Worm (Caenorhabditis elegans) whole organism, L2 larva: Measurements from ENCODE around the gene ptc-1.
A peak's percentile ranks its signal among the peaks of the same experiment; 100 is the strongest.

Source experiments
- C34F6.9 ChIP-seq: fragments of 150-350 bp; optimal IDR thresholded peaks from 2 replicates; lab custom pipeline; 2014; ENCODE audit warnings: missing biosample characterization, missing genetic modification characterization
- F13H6.1 ChIP-seq: sonication (generic microtip); optimal IDR thresholded peaks from 2 replicates; lab custom pipeline; 2016; ENCODE audit warnings: missing genetic modification characterization, missing compliant biosample characterization
- R02D3.7 ChIP-seq: fragments of 150-350 bp; optimal IDR thresholded peaks from 2 replicates; lab custom pipeline; 2014; ENCODE audit warnings: missing biosample characterization, missing genetic modification characterization
- Y55F3AM.14 ChIP-seq: fragments of 200-800 bp; sonication (Bioruptor generic); optimal IDR thresholded peaks from 2 replicates; lab custom pipeline; 2018; ENCODE audit warnings: mild to moderate bottlenecking, missing genetic modification characterization, missing compliant biosample characterization
- ZK546.5 ChIP-seq: sonication (generic microtip); optimal IDR thresholded peaks from 2 replicates; lab custom pipeline; 2017; ENCODE audit warnings: missing biosample characterization, missing genetic modification characterization
- alr-1 ChIP-seq: fragments of 150-350 bp; optimal IDR thresholded peaks from 2 replicates; lab custom pipeline; 2014; ENCODE audit warnings: missing biosample characterization, missing genetic modification characterization
- aly-2 ChIP-seq: fragments of 150-350 bp; optimal IDR thresholded peaks from 2 replicates; lab custom pipeline; 2014; ENCODE audit warnings: missing biosample characterization, missing genetic modification characterization
- ama-1 ChIP-seq: fragments of 150-350 bp; optimal IDR thresholded peaks from 2 replicates; lab custom pipeline; 2018; ENCODE audit warnings: inconsistent platforms
- ceh-16 ChIP-seq: fragments of 150-350 bp; optimal IDR thresholded peaks from 2 replicates; lab custom pipeline; 2014; ENCODE audit warnings: missing biosample characterization, missing genetic modification characterization
- ceh-82 ChIP-seq: fragments of 150-350 bp; optimal IDR thresholded peaks from 2 replicates; lab custom pipeline; 2014; ENCODE audit warnings: missing biosample characterization, missing genetic modification characterization
- crh-2 ChIP-seq: sonication (generic microtip); optimal IDR thresholded peaks from 2 replicates; lab custom pipeline; 2017; ENCODE audit warnings: missing biosample characterization, missing genetic modification characterization
- egl-27 ChIP-seq: sonication (generic microtip); optimal IDR thresholded peaks from 3 replicates; lab custom pipeline; 2017; ENCODE audit warnings: missing biosample characterization, missing genetic modification reagents, missing genetic modification characterization
- elt-1 ChIP-seq: fragments of 150-350 bp; optimal IDR thresholded peaks from 2 replicates; lab custom pipeline; 2014; ENCODE audit warnings: missing biosample characterization, missing genetic modification characterization
- gmeb-1 ChIP-seq: fragments of 150-350 bp; optimal IDR thresholded peaks from 2 replicates; lab custom pipeline; 2014; ENCODE audit warnings: missing biosample characterization, missing genetic modification characterization
- lin-13 ChIP-seq: fragments of 150-350 bp; optimal IDR thresholded peaks from 2 replicates; lab custom pipeline; 2014; ENCODE audit warnings: missing biosample characterization, missing genetic modification reagents, missing genetic modification characterization
- lin-39 ChIP-seq: fragments of 150-350 bp; optimal IDR thresholded peaks from 2 replicates; lab custom pipeline; 2014; ENCODE audit warnings: missing biosample characterization, missing genetic modification reagents, missing genetic modification characterization
- lsy-2 ChIP-seq, 2 experiments: fragments of 150-350 bp in 1 of 2; sonication (generic microtip) in 1 of 2; optimal IDR thresholded peaks; 2 replicates each; lab custom pipeline; 2014 to 2017; ENCODE audit warnings: missing biosample characterization in 2 of 2, missing genetic modification characterization in 2 of 2
- mab-5 ChIP-seq: fragments of 150-350 bp; optimal IDR thresholded peaks from 2 replicates; lab custom pipeline; 2014; ENCODE audit warnings: missing biosample characterization, missing genetic modification characterization
- mbf-1 ChIP-seq: sonication (generic microtip); optimal IDR thresholded peaks from 2 replicates; lab custom pipeline; 2017; ENCODE audit warnings: missing biosample characterization, missing genetic modification characterization
- mdl-1 ChIP-seq, 2 experiments: fragments of 150-350 bp in 1 of 2; sonication (generic microtip) in 1 of 2; optimal IDR thresholded peaks; 2 replicates each; lab custom pipeline; 2017; ENCODE audit warnings: missing biosample characterization in 2 of 2, missing genetic modification characterization in 2 of 2
- nhr-11 ChIP-seq: fragments of 150-350 bp; optimal IDR thresholded peaks from 2 replicates; lab custom pipeline; 2014; ENCODE audit warnings: missing biosample characterization, missing genetic modification characterization
- nhr-12 ChIP-seq: fragments of 150-350 bp; optimal IDR thresholded peaks from 2 replicates; lab custom pipeline; 2014; ENCODE audit warnings: missing biosample characterization, missing genetic modification characterization
- nhr-129 ChIP-seq: fragments of 150-350 bp; optimal IDR thresholded peaks from 2 replicates; lab custom pipeline; 2014; ENCODE audit warnings: missing biosample characterization, missing genetic modification characterization
- nhr-21 ChIP-seq: fragments of 150-350 bp; optimal IDR thresholded peaks from 2 replicates; lab custom pipeline; 2014; ENCODE audit warnings: missing biosample characterization, missing genetic modification characterization
- nhr-237 ChIP-seq: fragments of 150-350 bp; optimal IDR thresholded peaks from 2 replicates; lab custom pipeline; 2014; ENCODE audit warnings: missing biosample characterization, missing genetic modification characterization
- nhr-25 ChIP-seq: fragments of 150-350 bp; sonication (generic microtip); optimal IDR thresholded peaks from 3 replicates; lab custom pipeline; 2014; ENCODE audit warnings: missing biosample characterization, missing genetic modification characterization
- nhr-6 ChIP-seq: fragments of 150-350 bp; optimal IDR thresholded peaks from 2 replicates; lab custom pipeline; 2014; ENCODE audit warnings: missing biosample characterization, missing genetic modification characterization
- nhr-77 ChIP-seq: fragments of 150-350 bp; optimal IDR thresholded peaks from 2 replicates; lab custom pipeline; 2014; ENCODE audit warnings: missing biosample characterization, missing genetic modification characterization
- peb-1 ChIP-seq: fragments of 150-350 bp; optimal IDR thresholded peaks from 2 replicates; lab custom pipeline; 2014; ENCODE audit warnings: missing biosample characterization, missing genetic modification characterization
- sem-4 ChIP-seq: fragments of 150-350 bp; optimal IDR thresholded peaks from 2 replicates; lab custom pipeline; 2014; ENCODE audit warnings: missing biosample characterization, missing genetic modification reagents, missing genetic modification characterization
- skn-1 ChIP-seq: sonication (generic microtip); optimal IDR thresholded peaks from 2 replicates; lab custom pipeline; 2017; ENCODE audit warnings: missing biosample characterization, missing genetic modification characterization
- sma-3 ChIP-seq: sonication (generic microtip); optimal IDR thresholded peaks from 2 replicates; lab custom pipeline; 2016; ENCODE audit warnings: missing genetic modification reagents, missing genetic modification characterization, missing compliant biosample characterization
- sma-9 ChIP-seq, 2 experiments: fragments of 150-350 bp in 1 of 2; sonication (generic microtip) in 1 of 2; optimal IDR thresholded peaks; 2 replicates each; lab custom pipeline; 2014 to 2016; ENCODE audit warnings: missing genetic modification characterization in 2 of 2, mild to moderate bottlenecking in 1 of 2, missing biosample characterization in 1 of 2, missing compliant biosample characterization in 1 of 2, missing genetic modification reagents in 1 of 2, moderate library complexity in 1 of 2
- unc-39 ChIP-seq: fragments of 150-350 bp; optimal IDR thresholded peaks from 2 replicates; lab custom pipeline; 2014; ENCODE audit warnings: missing biosample characterization, missing genetic modification characterization
- unc-55 ChIP-seq: fragments of 150-350 bp; sonication (generic microtip); optimal IDR thresholded peaks from 3 replicates; lab custom pipeline; 2014; ENCODE audit warnings: missing biosample characterization, missing genetic modification reagents, missing genetic modification characterization
- unc-62 ChIP-seq: fragments of 150-350 bp; optimal IDR thresholded peaks from 2 replicates; lab custom pipeline; 2014; ENCODE audit warnings: missing biosample characterization, missing genetic modification reagents, missing genetic modification characterization
- zag-1 ChIP-seq: fragments of 150-350 bp; optimal IDR thresholded peaks from 2 replicates; lab custom pipeline; 2014; ENCODE audit warnings: missing biosample characterization, missing genetic modification characterization
- ztf-1 ChIP-seq: fragments of 200-800 bp; sonication (Bioruptor generic); conservative IDR thresholded peaks from 2 replicates; pipeline ENCODE4 v1.3.6; 2022; ENCODE audit warnings: missing genetic modification characterization, missing compliant biosample characterization
- ztf-11 ChIP-seq: sonication (generic microtip); optimal IDR thresholded peaks from 2 replicates; lab custom pipeline; 2017; ENCODE audit warnings: missing biosample characterization, missing genetic modification characterization

Gene ptc-1

DNA sequence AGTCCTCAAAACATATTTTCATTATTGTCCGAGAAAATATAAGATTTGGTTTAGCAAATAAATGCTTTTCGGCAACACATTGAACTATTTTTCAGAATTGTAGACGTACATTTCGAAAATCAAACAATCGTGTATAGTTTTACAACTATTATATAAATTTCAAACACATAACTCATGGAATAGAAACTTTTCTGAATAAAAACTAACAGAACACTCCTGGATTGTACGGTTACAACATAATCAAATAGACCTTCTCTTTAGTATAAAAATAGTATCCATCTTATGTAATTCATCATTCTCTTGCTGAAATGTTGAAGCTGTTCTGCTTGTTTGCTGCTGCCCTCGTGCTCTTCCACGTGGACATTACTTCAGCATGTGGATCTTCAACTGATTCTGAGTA is 18.0 kb downstream of the ptc-1 start, which contains the start of gene ZK675.4:
Gene ZK675.4 (plus strand): TSS at position 301 of the 400 bp plus-strand sequence.
- TF ChIP-seq ceh-82 (tag; lab: Kevin White, UChicago) (no peak), lin-39 (tag; lab: Kevin White, UChicago) (no peak), R02D3.7 (tag; lab: Kevin White, UChicago) (no peak), nhr-21 (tag; lab: Kevin White, UChicago) (no peak), nhr-11 (tag; lab: Kevin White, UChicago) (no peak), aly-2 (tag; lab: Kevin White, UChicago) (no peak), C34F6.9 (tag; lab: Kevin White, UChicago) (no peak), nhr-6 (tag; lab: Kevin White, UChicago) (no peak), elt-1 (tag; lab: Kevin White, UChicago) (no peak), sma-3 (GFP tag; lab: Kevin White, UChicago) (no peak), lin-13 (GFP tag; lab: Kevin White, UChicago) (no peak), mab-5 (no peak), nhr-12 (no peak), unc-62 (no peak), nhr-237 (tag; lab: Kevin White, UChicago) (no peak), skn-1 (no peak), sem-4 (no peak), ama-1 (lab: Kevin White, UChicago) (no peak), ZK546.5 (no peak)

DNA sequence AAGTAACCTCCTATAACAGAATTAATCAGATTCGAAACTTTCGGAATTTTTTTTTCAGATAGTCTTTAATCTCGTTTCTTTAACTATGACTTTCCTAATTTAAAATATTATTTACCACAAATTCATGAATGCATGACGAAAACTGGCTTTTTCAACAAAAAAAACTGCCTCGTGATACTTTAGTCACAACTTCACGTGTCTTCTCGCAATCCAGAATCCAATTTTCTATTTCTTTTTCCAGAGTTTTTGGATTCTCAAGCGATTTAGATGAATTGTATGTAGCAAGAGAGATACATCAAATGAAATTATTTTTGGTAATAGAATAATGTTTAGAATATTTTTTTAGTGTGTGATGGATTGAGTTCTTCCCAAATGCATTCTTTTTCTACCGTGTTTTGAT is 27.2 kb downstream of the ptc-1 start:
- TF ChIP-seq zag-1 (tag; lab: Kevin White, UChicago) (no peak), nhr-6 (tag; lab: Kevin White, UChicago) (no peak), unc-55 (GFP tag; lab: Kevin White, UChicago) (peak; percentile 25), C34F6.9 (tag; lab: Kevin White, UChicago) (peak; percentile 24)
- TF ChIP-seq, all 48 proteins: peak for 2

DNA sequence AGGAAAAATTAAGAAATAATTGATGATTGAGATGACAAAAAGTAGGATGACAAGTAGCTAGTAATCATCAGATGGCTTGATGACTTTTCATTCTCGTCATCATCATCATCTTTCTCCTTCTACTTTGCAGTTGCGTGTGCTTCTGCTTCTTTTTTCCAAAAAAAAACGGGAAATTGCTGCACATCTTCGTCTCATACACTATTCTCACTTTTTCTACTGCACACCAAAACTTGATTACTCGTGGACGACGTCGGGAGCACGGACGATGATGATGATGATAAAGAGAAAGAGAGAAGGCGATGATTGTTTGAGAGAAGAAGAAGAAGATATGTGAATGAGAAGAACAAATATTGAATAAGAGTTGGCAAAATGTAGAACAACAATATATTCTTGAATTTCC is 28.1 kb downstream of the ptc-1 start:
- TF ChIP-seq gmeb-1 (tag; lab: Kevin White, UChicago) (no peak), sma-9 (GFP tag; optimal IDR thresholded peaks at IDR 0.05; lab: Kevin White, UChicago) (peak; percentile 4), sma-9 (tag; optimal IDR thresholded peaks at IDR 0.05; lab: Kevin White, UChicago) (no peak), F13H6.1 (tag; lab: Kevin White, UChicago) (no peak), crh-2 (tag; lab: Kevin White, UChicago) (peak; percentile 1), ceh-82 (tag; lab: Kevin White, UChicago) (no peak), mdl-1 (tag; optimal IDR thresholded peaks at IDR 0.05; lab: Kevin White, UChicago) (no peak), unc-39 (no peak), mab-5 (no peak), lsy-2 (tag; optimal IDR thresholded peaks at IDR 0.05; lab: Kevin White, UChicago) (no peak), nhr-129 (tag; lab: Kevin White, UChicago) (peak; percentile 21), egl-27 (tag; lab: Kevin White, UChicago) (no peak), nhr-25 (tag; lab: Kevin White, UChicago) (no peak), ama-1 (lab: Kevin White, UChicago) (no peak), mbf-1 (no peak), nhr-12 (no peak)

DNA sequence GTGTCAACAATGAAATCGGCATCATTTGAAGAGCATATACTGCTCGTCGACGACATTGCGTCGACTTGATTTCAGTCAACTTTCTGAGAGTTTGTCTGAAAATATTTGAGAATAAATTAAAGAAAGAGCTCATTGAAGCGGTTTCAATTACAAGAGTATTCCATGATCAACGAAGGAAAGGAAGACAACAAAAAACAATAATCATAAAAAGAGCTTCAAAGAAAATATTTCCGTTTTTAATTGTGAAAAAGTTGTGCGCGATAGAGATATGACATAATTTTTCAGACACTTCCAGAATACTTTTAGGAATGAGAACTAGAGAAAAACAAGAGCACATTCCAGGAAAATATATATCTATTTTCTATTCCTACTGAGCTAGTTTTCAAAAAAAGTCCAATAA is 35.6 kb downstream of the ptc-1 start, which contains the start of gene spv-1:
Gene spv-1 (minus strand): TSS at position 101 of the 400 bp plus-strand sequence.
- TF ChIP-seq ceh-16 (tag; lab: Kevin White, UChicago) (no peak), lsy-2 (tag; optimal IDR thresholded peaks at IDR 0.05; lab: Kevin White, UChicago) (no peak), ceh-82 (tag; lab: Kevin White, UChicago) (no peak), ztf-1 (GFP tag; lab: Robert Waterston, UW) (no peak), nhr-11 (tag; lab: Kevin White, UChicago) (no peak), mab-5 (no peak), nhr-77 (no peak), peb-1 (no peak), ztf-11 (tag; lab: Kevin White, UChicago) (no peak), unc-62 (no peak), elt-1 (tag; lab: Kevin White, UChicago) (no peak), Y55F3AM.14 (GFP tag; lab: Kevin White, UChicago) (no peak), aly-2 (tag; lab: Kevin White, UChicago) (no peak), alr-1 (tag; lab: Kevin White, UChicago) (no peak), unc-55 (GFP tag; lab: Kevin White, UChicago) (no peak), lin-39 (tag; lab: Kevin White, UChicago) (no peak), skn-1 (no peak), nhr-237 (tag; lab: Kevin White, UChicago) (no peak)
